Worm (Caenorhabditis elegans) whole organism, midembryonic: Measurements from ENCODE around the gene Y116A8C.467.

Experiments
- T22C8.4 ChIP-seq: fragments of 200-800 bp; sonication (Bioruptor generic); IDR thresholded peaks from 2 replicates; pipeline ENCODE4 v1.3.6; 2022; ENCODE audit warnings: missing genetic modification characterization, missing compliant biosample characterization
- cog-1 ChIP-seq: sonication (generic microtip); optimal IDR thresholded peaks from 2 replicates; lab custom pipeline; 2016; ENCODE audit warnings: missing genetic modification characterization, missing compliant biosample characterization
- klf-2 ChIP-seq: fragments of 200-800 bp; sonication (Bioruptor generic); conservative IDR thresholded peaks from 2 replicates; pipeline ENCODE4 v1.3.6; 2022; ENCODE audit warnings: missing genetic modification reagents, missing genetic modification characterization, missing compliant biosample characterization
- med-1 ChIP-seq: sonication (generic microtip); optimal IDR thresholded peaks from 2 replicates; lab custom pipeline; 2017; ENCODE audit warnings: missing genetic modification characterization, mild to moderate bottlenecking, missing compliant biosample characterization, antibody characterized with exemption, missing genetic modification reagents; ENCODE audit not compliant: insufficient read depth
- ref-1 ChIP-seq: fragments of 200-800 bp; sonication (Bioruptor generic); conservative IDR thresholded peaks from 2 replicates; pipeline ENCODE4 v1.3.6; 2022; ENCODE audit warnings: missing genetic modification reagents, missing genetic modification characterization, missing compliant biosample characterization
- ztf-29 ChIP-seq: fragments of 200-800 bp; sonication (Bioruptor generic); IDR thresholded peaks from 2 replicates; pipeline ENCODE4 v1.3.6; 2022; ENCODE audit warnings: missing genetic modification reagents, missing genetic modification characterization, missing compliant biosample characterization

DNA sequence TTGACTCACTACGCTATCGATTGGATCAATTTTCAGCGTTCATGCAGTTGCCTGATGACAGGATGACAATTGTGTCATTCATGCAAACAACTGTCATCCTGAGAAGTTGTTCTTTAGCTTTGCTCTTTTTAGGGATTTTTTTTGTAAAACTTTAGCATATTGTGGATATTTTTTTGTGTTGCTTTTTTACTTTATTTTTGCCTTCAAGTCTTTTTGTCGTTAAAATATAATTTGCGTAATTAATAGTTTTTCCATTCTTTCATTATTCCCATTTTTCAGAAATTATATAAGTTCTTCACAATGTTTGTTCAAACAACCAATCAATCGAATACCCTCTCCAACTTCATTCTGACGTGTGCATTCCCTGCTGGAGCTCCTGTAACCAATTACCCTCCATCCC, 23.0 kb downstream of the Y116A8C.467 start, which contains the start of gene Y116A8C.20:
- no peak for TF ChIP-seq ref-1 (GFP tag; lab: Robert Waterston, UW)
- TF ChIP-seq T22C8.4 (GFP tag; lab: Robert Waterston, UW) = no peak
- TF ChIP-seq med-1 (GFP tag; lab: Kevin White, UChicago) = no peak
- TF ChIP-seq ztf-29 = no peak
- no peak for TF ChIP-seq cog-1 (tag; lab: Kevin White, UChicago)
- no peak for TF ChIP-seq klf-2 (GFP tag; lab: Robert Waterston, UW)
